Fruit fly (Drosophila melanogaster) whole organism: Measurements from ENCODE around the gene mRRF2.

Experiments
- CG8478 ChIP-seq: fragments of >200 bp; optimal IDR thresholded peaks from 2 replicates; lab custom pipeline; 2018; ENCODE audit warnings: inconsistent platforms
- Dll ChIP-seq: fragments of >200 bp; optimal IDR thresholded peaks from 2 replicates; lab custom pipeline; 2017
- pan ChIP-seq: fragments of >200 bp; optimal IDR thresholded peaks from 2 replicates; lab custom pipeline; 2017
- psq ChIP-seq: fragments of >200 bp; optimal IDR thresholded peaks from 2 replicates; lab custom pipeline; 2017

DNA sequence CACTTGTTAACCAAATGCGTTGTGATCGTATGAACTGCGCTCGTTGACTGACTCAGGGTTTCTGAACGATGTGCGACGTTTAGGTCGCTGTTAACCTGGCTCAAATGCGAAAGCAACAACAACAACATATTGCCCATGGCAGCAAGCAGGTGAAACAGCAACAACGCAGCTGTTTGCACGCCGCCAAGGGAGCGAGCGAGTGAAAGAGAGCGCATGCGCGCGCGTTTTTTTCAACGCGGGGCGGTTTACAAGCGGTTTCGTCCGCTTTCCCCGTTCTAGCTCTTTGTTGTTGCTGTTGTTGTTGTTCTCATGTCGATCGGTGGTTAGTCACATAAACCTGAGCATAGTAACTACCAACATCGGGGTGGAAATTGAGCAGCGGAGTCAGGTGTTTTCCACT lies 19.5 kb downstream of the mRRF2 start:
- TF ChIP-seq psq (lab: Kevin White, UChicago) (no peak), CG8478 (lab: Kevin White, UChicago) (no peak), pan (lab: Kevin White, UChicago) (no peak), Dll (lab: Kevin White, UChicago) (no peak)
